Worm (Caenorhabditis elegans) whole organism, late embryonic: ENCODE data around the gene Y43F8C.16.

ENCODE experiments used
- C38D4.7 ChIP-seq: fragments of 200-800 bp; sonication (Bioruptor generic); optimal IDR thresholded peaks from 2 replicates; lab custom pipeline; 2018; ENCODE audit warnings: mild to moderate bottlenecking, missing genetic modification characterization, moderate library complexity, missing compliant biosample characterization
- F13H6.1 ChIP-seq: sonication (generic microtip); optimal IDR thresholded peaks from 2 replicates; lab custom pipeline; 2016; ENCODE audit warnings: missing genetic modification characterization, missing compliant biosample characterization
- K09A11.1 ChIP-seq: sonication (generic microtip); optimal IDR thresholded peaks from 2 replicates; lab custom pipeline; 2017; ENCODE audit warnings: antibody characterized with exemption, mild to moderate bottlenecking, missing genetic modification characterization, missing compliant biosample characterization; ENCODE audit not compliant: insufficient read depth
- T23F11.4 ChIP-seq: fragments of 200-800 bp; sonication (Bioruptor generic); optimal IDR thresholded peaks from 2 replicates; lab custom pipeline; 2018; ENCODE audit warnings: mild to moderate bottlenecking, missing genetic modification characterization, missing compliant biosample characterization
- ceh-14 ChIP-seq: sonication (generic microtip); optimal IDR thresholded peaks from 2 replicates; lab custom pipeline; 2016; ENCODE audit warnings: missing genotype, missing genetic modification characterization, missing compliant biosample characterization
- ceh-19 ChIP-seq: fragments of 200-800 bp; sonication (Bioruptor generic); optimal IDR thresholded peaks from 2 replicates; lab custom pipeline; 2018; ENCODE audit warnings: mild to moderate bottlenecking, missing genetic modification characterization, missing compliant biosample characterization
- ceh-22 ChIP-seq: sonication (generic microtip); optimal IDR thresholded peaks from 2 replicates; lab custom pipeline; 2017; ENCODE audit warnings: missing biosample characterization, missing genetic modification characterization
- ceh-34 ChIP-seq: sonication (generic microtip); optimal IDR thresholded peaks from 2 replicates; lab custom pipeline; 2016; ENCODE audit warnings: mild to moderate bottlenecking, missing genetic modification characterization, missing compliant biosample characterization
- ceh-45 ChIP-seq: fragments of 200-800 bp; sonication (Bioruptor generic); IDR thresholded peaks from 2 replicates; pipeline ENCODE4 v1.3.6; 2022; ENCODE audit warnings: missing genetic modification reagents, missing genetic modification characterization, missing compliant biosample characterization
- ceh-9 ChIP-seq: sonication (generic microtip); optimal IDR thresholded peaks from 2 replicates; lab custom pipeline; 2016; ENCODE audit warnings: mild to moderate bottlenecking, missing genetic modification characterization, inconsistent platforms, missing compliant biosample characterization
- dve-1 ChIP-seq: sonication (generic microtip); optimal IDR thresholded peaks from 2 replicates; lab custom pipeline; 2017; ENCODE audit warnings: antibody characterized with exemption, mild to moderate bottlenecking, missing genetic modification characterization, missing compliant biosample characterization
- elt-2 ChIP-seq: sonication (generic microtip); optimal IDR thresholded peaks from 2 replicates; lab custom pipeline; 2016; ENCODE audit warnings: missing genetic modification reagents, missing genetic modification characterization, missing compliant biosample characterization
- hlh-6 ChIP-seq: sonication (generic microtip); optimal IDR thresholded peaks from 2 replicates; lab custom pipeline; 2016; ENCODE audit warnings: missing genotype, missing genetic modification characterization, missing compliant biosample characterization
- lim-6 ChIP-seq: sonication (generic microtip); optimal IDR thresholded peaks from 2 replicates; lab custom pipeline; 2016; ENCODE audit warnings: missing genetic modification characterization, missing compliant biosample characterization
- madf-2 ChIP-seq: sonication (generic microtip); optimal IDR thresholded peaks from 2 replicates; lab custom pipeline; 2017; ENCODE audit warnings: missing genetic modification characterization, missing compliant biosample characterization
- mec-3 ChIP-seq: sonication (generic microtip); optimal IDR thresholded peaks from 2 replicates; lab custom pipeline; 2016; ENCODE audit warnings: borderline replicate concordance, missing genetic modification characterization, missing compliant biosample characterization
- nhr-11 ChIP-seq: fragments of 150-350 bp; optimal IDR thresholded peaks from 2 replicates; lab custom pipeline; 2014; ENCODE audit warnings: missing biosample characterization, missing genetic modification characterization
- npax-4 ChIP-seq: sonication (generic microtip); optimal IDR thresholded peaks from 2 replicates; lab custom pipeline; 2016; ENCODE audit warnings: missing genetic modification characterization, missing compliant biosample characterization
- pag-3 ChIP-seq: sonication (generic microtip); optimal IDR thresholded peaks from 2 replicates; lab custom pipeline; 2016; ENCODE audit warnings: missing compliant biosample characterization, missing genetic modification characterization, borderline replicate concordance
- pat-9 ChIP-seq: fragments of 200-800 bp; sonication (Bioruptor generic); optimal IDR thresholded peaks from 2 replicates; lab custom pipeline; 2018; ENCODE audit warnings: mild to moderate bottlenecking, missing genetic modification characterization, moderate library complexity, missing compliant biosample characterization
- pha-2 ChIP-seq: sonication (generic microtip); optimal IDR thresholded peaks from 2 replicates; lab custom pipeline; 2017; ENCODE audit warnings: mild to moderate bottlenecking, missing genetic modification characterization, missing compliant biosample characterization
- pha-4 ChIP-seq: fragments of 150-350 bp; optimal IDR thresholded peaks from 2 replicates; lab custom pipeline; 2018; ENCODE audit warnings: missing biosample characterization, missing genetic modification reagents, missing genetic modification characterization
- sdc-2 ChIP-seq: sonication (generic microtip); optimal IDR thresholded peaks from 2 replicates; lab custom pipeline; 2016; ENCODE audit warnings: missing genotype, missing genetic modification characterization, missing compliant biosample characterization
- sox-2 ChIP-seq: fragments of 200-800 bp; sonication (Bioruptor generic); IDR thresholded peaks from 2 replicates; pipeline ENCODE4 v1.3.6; 2022; ENCODE audit warnings: missing genetic modification reagents, missing genetic modification characterization, missing compliant biosample characterization
- sox-4 ChIP-seq: sonication (generic microtip); optimal IDR thresholded peaks from 2 replicates; lab custom pipeline; 2017; ENCODE audit warnings: mild to moderate bottlenecking, missing genetic modification characterization, inconsistent platforms, missing compliant biosample characterization
- syd-9 ChIP-seq: sonication (generic microtip); optimal IDR thresholded peaks from 2 replicates; lab custom pipeline; 2016; ENCODE audit warnings: mild to moderate bottlenecking, missing genetic modification characterization, moderate library complexity, missing compliant biosample characterization
- tbx-7 ChIP-seq: sonication (generic microtip); optimal IDR thresholded peaks from 2 replicates; lab custom pipeline; 2016; ENCODE audit warnings: missing genotype, missing genetic modification characterization, missing compliant biosample characterization
- unc-3 ChIP-seq, 2 experiments: fragments of 200-800 bp in 1 of 2; sonication (Bioruptor generic) in 1 of 2; sonication (generic microtip) in 1 of 2; conservative IDR thresholded peaks in 1 of 2; optimal IDR thresholded peaks in 1 of 2; 2 replicates each; pipeline versions ENCODE4 v1.3.6 to Lab custom; 2016 to 2022; ENCODE audit warnings: missing compliant biosample characterization in 2 of 2, missing genetic modification characterization in 2 of 2, missing genetic modification reagents in 1 of 2
- unc-55 ChIP-seq: sonication (generic microtip); optimal IDR thresholded peaks from 2 replicates; lab custom pipeline; 2017; ENCODE audit warnings: missing biosample characterization, missing genetic modification reagents, missing genetic modification characterization
- unc-86 ChIP-seq: sonication (generic microtip); optimal IDR thresholded peaks from 2 replicates; lab custom pipeline; 2016; ENCODE audit warnings: missing genetic modification characterization, missing compliant biosample characterization
- zip-5 ChIP-seq: sonication (generic microtip); optimal IDR thresholded peaks from 2 replicates; lab custom pipeline; 2016; ENCODE audit warnings: missing genetic modification characterization, missing compliant biosample characterization

The Y43F8C.16 gene

DNA sequence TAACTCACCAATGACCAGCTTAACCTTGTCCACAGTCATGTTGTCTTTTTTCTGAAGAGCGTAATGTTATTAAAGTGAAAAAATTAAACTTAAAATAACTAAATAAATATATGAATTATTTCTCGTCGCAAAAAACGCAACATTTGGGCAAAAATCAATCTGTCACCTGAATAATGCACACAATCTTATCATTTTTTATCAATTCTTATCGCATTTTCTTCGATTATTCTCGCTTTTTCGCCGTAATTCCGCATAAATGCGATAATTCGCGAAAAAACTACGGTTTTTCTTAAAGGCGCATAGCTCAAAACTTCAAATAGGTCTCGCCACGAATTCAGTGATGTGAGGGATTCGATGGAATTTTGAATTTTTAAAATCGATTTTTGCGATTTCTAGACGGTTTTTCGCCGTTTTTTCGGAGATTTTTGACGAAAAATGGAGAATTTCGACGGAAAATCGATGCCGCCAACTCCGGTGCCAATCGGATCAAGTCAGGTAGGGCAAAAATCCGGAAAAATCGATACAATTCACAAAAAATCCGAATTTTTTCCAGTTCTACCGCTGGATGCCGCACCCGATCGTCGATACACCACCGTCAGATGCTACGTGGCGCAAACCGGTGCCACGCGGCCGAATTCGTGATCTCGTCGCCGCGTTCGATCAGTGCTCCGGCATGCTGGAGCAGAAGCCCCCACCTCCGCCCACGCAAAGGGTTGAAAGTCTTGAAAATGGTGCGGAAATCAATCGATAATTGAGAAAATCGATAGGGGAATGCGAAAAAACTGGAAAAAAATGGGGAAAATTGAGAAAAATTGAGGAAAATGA is 17.8 kb downstream of the Y43F8C.16 start, which contains the start of the genes Y43F8C.13 and ani-3:
Y43F8C.13 (minus strand) TSS at position 51 of the 825 bp plus-strand sequence.
ani-3 (plus strand) TSS at position 385 of the 825 bp plus-strand sequence.
- TF ChIP-seq T23F11.4 (GFP tag; lab: Kevin White, UChicago) (no peak), tbx-7 (tag; lab: Kevin White, UChicago) (no peak), elt-2 (peak; percentile 85), ceh-34 (tag; lab: Kevin White, UChicago) (no peak)

- TF ChIP-seq zip-5 (no peak), ceh-22 (tag; lab: Kevin White, UChicago) (no peak), ceh-19 (GFP tag; lab: Kevin White, UChicago) (no peak), sdc-2 (tag; lab: Kevin White, UChicago) (no peak), pha-4 (tag; lab: Kevin White, UChicago) (no peak), ceh-45 (GFP tag; lab: Robert Waterston, UW) (no peak), madf-2 (tag; lab: Kevin White, UChicago) (no peak), pat-9 (tag; lab: Kevin White, UChicago) (no peak), syd-9 (no peak), unc-55 (no peak)
These were observed 23.4 kb downstream of the Y43F8C.16 start for ce11 chrV:19691954-19692353.

- no peak for TF ChIP-seq sox-4 (tag; lab: Kevin White, UChicago)
- no peak for TF ChIP-seq madf-2 (tag; lab: Kevin White, UChicago)
- no peak for TF ChIP-seq lim-6 (tag; lab: Kevin White, UChicago)
- TF ChIP-seq ceh-45 (GFP tag; lab: Robert Waterston, UW), result no peak
- TF ChIP-seq ceh-34 (tag; lab: Kevin White, UChicago), result no peak
- no peak for TF ChIP-seq ceh-9
- TF ChIP-seq K09A11.1 (tag; lab: Kevin White, UChicago), result no peak
- no peak for TF ChIP-seq F13H6.1 (tag; lab: Kevin White, UChicago)
- TF ChIP-seq mec-3 (tag; lab: Kevin White, UChicago), result no peak
- no peak for TF ChIP-seq hlh-6 (tag; lab: Kevin White, UChicago)
- no peak for TF ChIP-seq dve-1 (tag; lab: Kevin White, UChicago)
- TF ChIP-seq, all 69 proteins: peak for 0
These were observed 23.9 kb downstream of the Y43F8C.16 start for ce11 chrV:19691271-19691886.

DNA sequence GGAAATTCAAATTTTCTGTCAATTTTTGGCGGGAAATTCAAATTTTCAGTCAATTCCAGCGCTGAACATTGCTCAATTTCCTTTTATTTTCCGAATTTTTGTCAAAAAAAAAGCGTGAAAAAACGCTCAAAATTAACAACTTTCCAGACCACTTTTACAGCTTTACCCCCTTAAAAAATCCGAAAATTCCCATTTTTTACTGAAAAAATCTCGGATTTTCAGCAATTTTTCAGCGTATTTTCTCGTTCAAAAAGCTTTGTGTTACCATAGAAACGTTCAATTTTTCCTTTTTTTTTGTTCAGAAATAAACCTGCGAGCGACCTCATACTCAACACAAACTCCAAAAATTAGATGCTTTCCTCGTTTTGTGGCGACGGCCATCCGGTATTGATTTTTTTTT is 40.8 kb downstream of the Y43F8C.16 start, which contains the start of gene mrp-7:
mrp-7 (plus strand) TSS at position 301 of the 400 bp plus-strand sequence.
- no peak for TF ChIP-seq C38D4.7 (GFP tag; lab: Kevin White, UChicago)
- no peak for TF ChIP-seq pha-2 (tag; lab: Kevin White, UChicago)
- TF ChIP-seq unc-86 (tag; lab: Kevin White, UChicago), result no peak
- TF ChIP-seq ceh-14 (tag; lab: Kevin White, UChicago), result no peak
- TF ChIP-seq elt-2, result no peak
- TF ChIP-seq nhr-11, result no peak
- TF ChIP-seq unc-3 (GFP tag; conservative IDR thresholded peaks at IDR 0.05; lab: Robert Waterston, UW), result no peak
- no peak for TF ChIP-seq unc-3 (tag; optimal IDR thresholded peaks at IDR 0.05; lab: Kevin White, UChicago)
- no peak for TF ChIP-seq sox-2 (GFP tag; lab: Robert Waterston, UW)
- TF ChIP-seq sox-4 (tag; lab: Kevin White, UChicago), result no peak
- TF ChIP-seq pag-3 (tag; lab: Kevin White, UChicago), result no peak
- no peak for TF ChIP-seq npax-4 (tag; lab: Kevin White, UChicago)
- TF ChIP-seq madf-2 (tag; lab: Kevin White, UChicago), result no peak
